Worm (Caenorhabditis elegans): ENCODE data around the gene let-711.

ce11 chrIII:6978875-6979274 is 32.4 kb downstream of the let-711 start:
- TF ChIP-seq elt-4 (tag; optimal IDR thresholded peaks at IDR 0.05) (no peak), odd-2 (tag; optimal IDR thresholded peaks at IDR 0.05) (no peak), ref-2 (tag; optimal IDR thresholded peaks at IDR 0.05) (peak; percentile 62), dve-1 (tag; optimal IDR thresholded peaks at IDR 0.05) (no peak), tbx-2 (tag; optimal IDR thresholded peaks at IDR 0.05) (peak; percentile 60), nhr-11 (tag; optimal IDR thresholded peaks at IDR 0.05) (no peak), pha-4 (tag; optimal IDR thresholded peaks at IDR 0.05) (no peak), ceh-9 (tag; optimal IDR thresholded peaks at IDR 0.05) (no peak), K02D7.2 (tag; optimal IDR thresholded peaks at IDR 0.05) (no peak)

Measured in whole organism, late embryonic.